Worm (Caenorhabditis elegans) whole organism, L1 larva: Measurements from ENCODE around the gene srxa-15.

Experiments used
- nhr-28 ChIP-seq: fragments of 150-350 bp; optimal IDR thresholded peaks from 2 replicates; lab custom pipeline; 2014; ENCODE audit warnings: missing biosample characterization, missing genetic modification characterization
- snpc-4 ChIP-seq: fragments of 150-350 bp; optimal IDR thresholded peaks from 2 replicates; lab custom pipeline; 2014; ENCODE audit warnings: missing biosample characterization, missing genetic modification characterization
- snu-23 ChIP-seq: sonication (generic microtip); optimal IDR thresholded peaks from 2 replicates; lab custom pipeline; 2016; ENCODE audit warnings: missing genetic modification characterization, missing compliant biosample characterization
- ztf-11 ChIP-seq, 2 experiments: sonication (generic microtip); optimal IDR thresholded peaks; 2 replicates each; lab custom pipeline; 2016 to 2017; ENCODE audit warnings: missing genetic modification characterization in 2 of 2, missing biosample characterization in 1 of 2, missing compliant biosample characterization in 1 of 2

DNA sequence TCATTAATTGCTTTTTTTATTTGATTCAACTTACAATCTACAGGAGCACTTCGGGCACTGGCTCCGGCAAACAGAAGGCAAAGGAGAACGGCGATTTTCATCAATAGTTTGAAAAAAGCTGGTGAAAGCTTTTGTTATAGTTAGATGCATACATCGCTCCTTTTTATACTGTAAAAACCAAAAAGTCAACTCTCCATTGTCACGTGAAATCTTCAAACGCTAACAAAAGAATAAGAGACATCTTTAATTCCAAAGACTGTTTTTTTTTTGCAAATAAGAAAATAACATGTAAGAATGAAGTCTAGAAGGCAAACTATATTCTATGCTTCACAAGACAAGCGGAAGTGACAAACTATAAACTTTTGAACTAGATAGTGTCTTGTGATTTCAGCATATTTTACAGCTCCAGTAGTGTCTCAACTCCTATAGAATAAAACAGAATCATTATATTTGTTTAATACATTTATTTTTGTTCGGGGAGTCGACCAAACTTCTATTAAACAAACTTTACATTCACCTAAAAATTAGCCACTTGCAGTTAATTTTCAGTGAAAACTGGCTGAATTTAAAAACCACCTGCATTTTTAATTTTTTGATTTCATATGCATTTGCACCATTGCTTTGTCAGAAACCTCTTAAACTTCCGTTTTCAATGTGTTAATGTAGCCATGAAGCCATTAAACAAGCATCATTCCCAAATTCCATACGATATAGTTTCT lies 15.8 kb upstream of the srxa-15 start, which contains the start of the genes F46B3.9 and srz-18:
- TF ChIP-seq nhr-28 (tag; lab: Kevin White, UChicago) = no peak
- no peak for TF ChIP-seq ztf-11 (tag; optimal IDR thresholded peaks at IDR 0.05; lab: Kevin White, UChicago)
- TF ChIP-seq snu-23 = no peak
- TF ChIP-seq snpc-4 (tag; lab: Kevin White, UChicago) = no peak
